Fruit fly (Drosophila melanogaster) S2 (cell line): ENCODE measurements around the gene CG2577.

Source experiments
- CG8478 ChIP-seq: fragments of >200 bp; optimal IDR thresholded peaks from 2 replicates; lab custom pipeline; 2018
- CTCF ChIP-seq, 2 experiments: fragments of >200 bp; optimal IDR thresholded peaks; 2 replicates each; lab custom pipeline; 2018

DNA sequence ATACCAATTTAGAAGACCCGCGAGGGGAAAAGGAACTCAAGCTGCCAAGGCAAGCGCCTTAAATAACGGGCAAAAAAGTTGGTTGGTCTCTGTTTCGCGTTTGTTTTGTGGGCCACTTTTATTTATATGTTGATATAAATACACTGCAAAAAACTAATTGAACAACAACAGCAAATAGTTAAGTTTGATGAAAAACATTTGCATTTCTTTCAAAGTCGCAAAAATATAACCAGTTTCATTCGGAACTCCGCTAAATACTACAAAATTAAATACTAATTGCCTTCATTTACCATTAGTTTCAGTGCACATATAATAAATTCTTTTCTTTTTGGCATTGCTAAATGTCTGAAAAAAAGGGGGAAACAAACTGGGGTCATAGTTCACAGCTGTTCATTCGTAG lies 18.8 kb downstream of the CG2577 start:
- TF ChIP-seq CG8478 = no peak
- TF ChIP-seq CTCF (optimal IDR thresholded peaks at IDR 0.05; lab: Kevin White, UChicago) = no peak
